Fruit fly (Drosophila melanogaster) whole organism, wandering third instar larva: ENCODE data around the gene lectin-24A.
A peak's percentile ranks its signal among the peaks of the same experiment; 100 is the strongest.

Source experiments
- Abd-B ChIP-seq: fragments of >200 bp; optimal IDR thresholded peaks from 2 replicates; lab custom pipeline; 2017; ENCODE audit warnings: missing biosample characterization, missing genetic modification characterization
- CG32264 ChIP-seq: fragments of 200-800 bp; sonication (Bioruptor generic); optimal IDR thresholded peaks from 2 replicates; lab custom pipeline; 2016; ENCODE audit warnings: missing biosample characterization, missing genetic modification characterization
- CG9705 ChIP-seq: fragments of 200-800 bp; sonication (Bioruptor generic); optimal IDR thresholded peaks from 2 replicates; lab custom pipeline; 2018; ENCODE audit warnings: missing biosample characterization, mild to moderate bottlenecking, missing genetic modification characterization
- CrebA ChIP-seq: fragments of 200-800 bp; sonication (Bioruptor generic); optimal IDR thresholded peaks from 2 replicates; lab custom pipeline; 2016; ENCODE audit warnings: missing biosample characterization, mild to moderate bottlenecking, missing genetic modification characterization, borderline replicate concordance
- Dfd ChIP-seq: fragments of >200 bp; optimal IDR thresholded peaks from 2 replicates; lab custom pipeline; 2017; ENCODE audit warnings: missing biosample characterization, missing genetic modification characterization
- Dif ChIP-seq: fragments of 200-275, 200-300 bp; sonication (Bioruptor generic); optimal IDR thresholded peaks from 2 replicates; lab custom pipeline; 2018; ENCODE audit warnings: missing biosample characterization, missing genetic modification characterization; ENCODE audit not compliant: partially characterized antibody
- GATAd ChIP-seq: sonication (Bioruptor generic); optimal IDR thresholded peaks from 2 replicates; lab custom pipeline; 2016; ENCODE audit warnings: missing biosample characterization, missing genetic modification characterization
- HLH106 ChIP-seq: fragments of 200-800 bp; optimal IDR thresholded peaks from 3 replicates; lab custom pipeline; 2019; ENCODE audit warnings: missing biosample characterization, mild to moderate bottlenecking, missing genetic modification characterization, moderate library complexity
- Hnf4 ChIP-seq: fragments of 200-800 bp; sonication (Bioruptor generic); optimal IDR thresholded peaks from 2 replicates; lab custom pipeline; 2016; ENCODE audit warnings: missing biosample characterization, mild to moderate bottlenecking, missing genetic modification characterization
- Hr78 ChIP-seq: fragments of >200 bp; optimal IDR thresholded peaks from 2 replicates; lab custom pipeline; 2017; ENCODE audit warnings: missing biosample characterization, missing genetic modification characterization
- Hr83 ChIP-seq: fragments of 200-300 bp; sonication (Bioruptor generic); optimal IDR thresholded peaks from 2 replicates; lab custom pipeline; 2016; ENCODE audit warnings: missing biosample characterization, mild to moderate bottlenecking, missing genetic modification characterization, moderate library complexity; ENCODE audit not compliant: poor library complexity, severe bottlenecking
- Jra ChIP-seq: sonication (Bioruptor generic); optimal IDR thresholded peaks from 2 replicates; lab custom pipeline; 2016; ENCODE audit warnings: missing biosample characterization, missing genetic modification characterization
- Mio ChIP-seq: sonication (Bioruptor generic); optimal IDR thresholded peaks from 2 replicates; lab custom pipeline; 2016; ENCODE audit warnings: missing biosample characterization, missing genetic modification characterization
- Myc ChIP-seq: fragments of >200 bp; optimal IDR thresholded peaks from 2 replicates; lab custom pipeline; 2017
- N ChIP-seq: fragments of >200 bp; optimal IDR thresholded peaks from 2 replicates; lab custom pipeline; 2018; ENCODE audit warnings: missing biosample characterization, missing external identifiers, missing genetic modification characterization
- OdsH ChIP-seq: fragments of 200-800 bp; sonication (Bioruptor generic); optimal IDR thresholded peaks from 2 replicates; lab custom pipeline; 2016; ENCODE audit warnings: missing biosample characterization, mild to moderate bottlenecking, missing genetic modification characterization
- Rel ChIP-seq, 2 experiments: fragments of 200-800 bp; sonication (Bioruptor generic) in 1 of 2; optimal IDR thresholded peaks; 2 replicates in 1 of 2; 3 replicates in 1 of 2; lab custom pipeline; 2016 to 2019; ENCODE audit warnings: mild to moderate bottlenecking in 2 of 2, missing biosample characterization in 2 of 2, missing genetic modification characterization in 2 of 2, moderate library complexity in 1 of 2
- Sp1 ChIP-seq: fragments of 200-800 bp; sonication (Bioruptor generic); optimal IDR thresholded peaks from 3 replicates; lab custom pipeline; 2019; ENCODE audit warnings: missing biosample characterization, mild to moderate bottlenecking, missing genetic modification characterization, moderate library complexity
- Vsx2 ChIP-seq: fragments of 200-300, 225-300 bp; sonication (Bioruptor generic); optimal IDR thresholded peaks from 2 replicates; lab custom pipeline; 2018; ENCODE audit warnings: missing biosample characterization, missing genetic modification characterization; ENCODE audit not compliant: partially characterized antibody
- br ChIP-seq: fragments of 200-800 bp; sonication (Bioruptor generic); optimal IDR thresholded peaks from 2 replicates; lab custom pipeline; 2016; ENCODE audit warnings: missing biosample characterization, missing genetic modification characterization
- brk ChIP-seq: fragments of 200-800 bp; sonication (Bioruptor generic); optimal IDR thresholded peaks from 2 replicates; lab custom pipeline; 2016; ENCODE audit warnings: missing biosample characterization, mild to moderate bottlenecking, missing genetic modification characterization
- dl ChIP-seq, 2 experiments: fragments of 175-275, 200-275 bp in 1 of 2; fragments of 200-275 bp in 1 of 2; sonication (Bioruptor generic); optimal IDR thresholded peaks; lab custom pipeline; 2018; ENCODE audit warnings: mild to moderate bottlenecking in 2 of 2, missing biosample characterization in 2 of 2, missing genetic modification characterization in 2 of 2, moderate library complexity in 2 of 2; ENCODE audit not compliant: partially characterized antibody in 2 of 2, insufficient read depth in 1 of 2
- dmrt93B ChIP-seq: fragments of 200-800 bp; sonication (Bioruptor generic); optimal IDR thresholded peaks from 2 replicates; lab custom pipeline; 2018; ENCODE audit warnings: missing biosample characterization, mild to moderate bottlenecking, missing genetic modification characterization
- dsf ChIP-seq: sonication (Bioruptor generic); optimal IDR thresholded peaks from 2 replicates; lab custom pipeline; 2016; ENCODE audit warnings: missing biosample characterization, missing genetic modification characterization, borderline replicate concordance
- ey ChIP-seq: fragments of 200-800 bp; sonication (Bioruptor generic); optimal IDR thresholded peaks from 2 replicates; lab custom pipeline; 2016; ENCODE audit warnings: missing biosample characterization, missing genetic modification characterization
- foxo ChIP-seq, 2 experiments: fragments of 200-800 bp; sonication (Bioruptor generic); optimal IDR thresholded peaks; 2 replicates in 1 of 2; 3 replicates in 1 of 2; lab custom pipeline; 2016 to 2017; ENCODE audit warnings: missing biosample characterization in 2 of 2, missing genetic modification characterization in 2 of 2
- fru ChIP-seq: fragments of 200-800 bp; sonication (Bioruptor generic); optimal IDR thresholded peaks from 3 replicates; lab custom pipeline; 2016; ENCODE audit warnings: missing biosample characterization, mild to moderate bottlenecking, missing genetic modification characterization
- h ChIP-seq: fragments of 200-800 bp; sonication (Bioruptor generic); optimal IDR thresholded peaks from 3 replicates; lab custom pipeline; 2016; ENCODE audit warnings: missing biosample characterization, mild to moderate bottlenecking, missing genetic modification characterization
- jim ChIP-seq: fragments of 175-275, 200-325 bp; sonication (Bioruptor generic); optimal IDR thresholded peaks from 2 replicates; lab custom pipeline; 2016; ENCODE audit warnings: missing biosample characterization, mild to moderate bottlenecking, missing genetic modification characterization
- lola ChIP-seq: fragments of >200 bp; optimal IDR thresholded peaks from 2 replicates; lab custom pipeline; 2017; ENCODE audit warnings: missing biosample characterization, missing genetic modification characterization
- pan ChIP-seq: fragments of >200 bp; optimal IDR thresholded peaks from 2 replicates; lab custom pipeline; 2017
- psq ChIP-seq: fragments of 200-800 bp; sonication (Bioruptor generic); optimal IDR thresholded peaks from 3 replicates; lab custom pipeline; 2017; ENCODE audit warnings: missing biosample characterization, mild to moderate bottlenecking, missing genetic modification characterization, moderate library complexity
- rgr ChIP-seq: fragments of 200-800 bp; sonication (Bioruptor generic); optimal IDR thresholded peaks from 3 replicates; lab custom pipeline; 2016; ENCODE audit warnings: missing biosample characterization, mild to moderate bottlenecking, missing genetic modification characterization
- sage ChIP-seq: fragments of 200-800 bp; sonication (Bioruptor generic); optimal IDR thresholded peaks from 2 replicates; lab custom pipeline; 2016; ENCODE audit warnings: missing biosample characterization, mild to moderate bottlenecking, missing genetic modification characterization
- sv ChIP-seq: fragments of 200-800 bp; sonication (Bioruptor generic); optimal IDR thresholded peaks from 3 replicates; lab custom pipeline; 2016; ENCODE audit warnings: missing biosample characterization, missing genetic modification characterization
- tai ChIP-seq: sonication (Bioruptor generic); optimal IDR thresholded peaks from 2 replicates; lab custom pipeline; 2016; ENCODE audit warnings: missing biosample characterization, missing genetic modification characterization
- usp ChIP-seq: fragments of >200 bp; optimal IDR thresholded peaks from 2 replicates; lab custom pipeline; 2017; ENCODE audit warnings: missing biosample characterization, missing genetic modification characterization
- woc ChIP-seq: sonication (Bioruptor generic); optimal IDR thresholded peaks from 2 replicates; lab custom pipeline; 2016; ENCODE audit warnings: missing biosample characterization, mild to moderate bottlenecking, missing genetic modification characterization

The lectin-24A gene

DNA sequence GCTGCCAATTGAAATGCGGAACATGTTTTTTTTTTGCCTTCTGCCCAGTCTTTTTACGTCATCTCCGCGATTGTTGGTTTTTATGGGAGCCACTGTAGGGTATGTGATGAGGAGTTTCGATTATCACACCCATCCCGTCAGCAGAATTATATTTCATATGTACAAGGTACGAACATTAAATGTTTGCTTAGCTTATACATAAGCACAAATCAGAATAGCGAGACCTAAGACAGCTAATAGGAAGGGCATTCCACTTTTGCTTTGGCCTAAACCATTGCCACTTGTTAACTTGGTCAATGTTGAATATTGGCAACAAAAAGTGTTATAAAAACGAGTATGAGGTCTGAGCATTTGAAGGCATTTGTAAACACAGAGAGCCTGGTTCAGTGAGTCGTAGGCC lies 14.3 kb downstream of the lectin-24A start, which contains the start of gene CG2816:
TSS of gene CG2816 (plus strand) at position 400 of the 400 bp plus-strand sequence.
- TF ChIP-seq sv (GFP tag; lab: Kevin White, UChicago) (no peak), CG32264 (GFP tag; lab: Kevin White, UChicago) (peak; percentile 84), pan (no peak), GATAd (GFP tag; lab: Kevin White, UChicago) (peak; percentile 88), sage (GFP tag; lab: Kevin White, UChicago) (peak; percentile 58), brk (GFP tag; lab: Kevin White, UChicago) (peak; percentile 88), Hr83 (GFP tag; lab: Kevin White, UChicago) (no peak), woc (GFP tag; lab: Kevin White, UChicago) (peak; percentile 81), jim (GFP tag; lab: Kevin White, UChicago) (peak; percentile 25), lola (no peak), Sp1 (peak; percentile 92), Dif (no peak), Myc (peak; percentile 30), HLH106 (tag; lab: Kevin White, UChicago) (peak; percentile 96), usp (no peak), Jra (GFP tag; lab: Kevin White, UChicago) (peak; percentile 84), foxo (GFP tag; optimal IDR thresholded peaks at IDR 0.05; lab: Kevin White, UChicago) (peak; percentile 78 to 94), h (peak; percentile 97), Rel (GFP tag; optimal IDR thresholded peaks at IDR 0.05; lab: Kevin White, UChicago) (peak; percentile 39), Rel (tag; optimal IDR thresholded peaks at IDR 0.05; lab: Kevin White, UChicago) (peak; percentile 74), dsf (GFP tag; lab: Kevin White, UChicago) (peak; percentile 65), br (GFP tag; lab: Kevin White, UChicago) (peak; percentile 93), Mio (GFP tag; lab: Kevin White, UChicago) (peak; percentile 85), Hr78 (GFP tag; lab: Kevin White, UChicago) (no peak), OdsH (GFP tag; lab: Kevin White, UChicago) (peak; percentile 95), rgr (GFP tag; lab: Kevin White, UChicago) (peak; percentile 95), Hnf4 (GFP tag; lab: Kevin White, UChicago) (peak; percentile 93), fru (GFP tag; lab: Kevin White, UChicago) (peak; percentile 95), Vsx2 (GFP tag; lab: Kevin White, UChicago) (no peak), Dfd (GFP tag; lab: Kevin White, UChicago) (no peak), tai (GFP tag; lab: Kevin White, UChicago) (peak; percentile 90), ey (GFP tag; lab: Kevin White, UChicago) (peak; percentile 98), CrebA (GFP tag; lab: Kevin White, UChicago) (no peak), dmrt93B (GFP tag; lab: Kevin White, UChicago) (peak; percentile 84), N (GFP tag; lab: Kevin White, UChicago) (no peak), psq (GFP tag; lab: Kevin White, UChicago) (peak; percentile 85), CG9705 (GFP tag; lab: Kevin White, UChicago) (peak; percentile 90), dl (GFP tag; optimal IDR thresholded peaks at IDR 0.05; lab: Kevin White, UChicago; ENCODE audit: insufficient read depth in 1 of 2, partially characterized antibody in 2 of 2) (no peak), Abd-B (GFP tag; lab: Kevin White, UChicago) (no peak)

DNA sequence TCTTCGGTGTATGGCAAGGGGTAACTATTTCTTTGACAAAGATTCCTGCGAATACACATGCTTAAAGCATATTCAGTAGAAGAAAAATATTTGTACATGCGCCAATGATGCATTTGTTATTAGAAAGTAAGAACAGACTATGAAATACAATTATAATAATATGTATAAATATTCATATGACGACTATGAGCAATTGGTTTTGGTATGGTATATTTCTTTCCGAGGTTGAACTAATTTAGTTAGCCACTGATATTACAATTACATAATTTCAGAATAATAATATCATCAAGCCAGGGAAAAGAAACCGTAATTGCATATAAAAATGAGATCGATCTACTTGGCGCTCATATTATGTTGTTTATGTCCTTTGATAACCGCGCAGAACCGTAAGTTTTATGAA lies 16.0 kb downstream of the lectin-24A start, which contains the start of gene CG43145:
TSS of gene CG43145 (plus strand) at position 301 of the 400 bp plus-strand sequence.
- TF ChIP-seq Vsx2 (GFP tag; lab: Kevin White, UChicago) (no peak), dmrt93B (GFP tag; lab: Kevin White, UChicago) (no peak), CrebA (GFP tag; lab: Kevin White, UChicago) (no peak), Hr78 (GFP tag; lab: Kevin White, UChicago) (no peak), CG32264 (GFP tag; lab: Kevin White, UChicago) (no peak), Hr83 (GFP tag; lab: Kevin White, UChicago) (no peak)
